Fruit fly (Drosophila melanogaster) whole organism: ENCODE measurements around the gene flw.

Experiments
- CG8478 ChIP-seq: fragments of >200 bp; optimal IDR thresholded peaks from 2 replicates; lab custom pipeline; 2018; ENCODE audit warnings: inconsistent platforms
- Dll ChIP-seq: fragments of >200 bp; optimal IDR thresholded peaks from 2 replicates; lab custom pipeline; 2017
- EcR ChIP-seq, 2 experiments: fragments of >200 bp; optimal IDR thresholded peaks; 2 replicates each; lab custom pipeline; 2017; ENCODE audit warnings: missing biosample characterization in 2 of 2, missing genetic modification characterization in 2 of 2, missing genetic modification reagents in 2 of 2
- pan ChIP-seq: fragments of >200 bp; optimal IDR thresholded peaks from 2 replicates; lab custom pipeline; 2017
- psq ChIP-seq: fragments of >200 bp; optimal IDR thresholded peaks from 2 replicates; lab custom pipeline; 2017

dm6 chrX:10432712-10433111 lies 47.0 kb downstream of the flw start, which contains the start of gene CG12640:
- no peak for TF ChIP-seq CG8478 (lab: Kevin White, UChicago)
- no peak for TF ChIP-seq Dll (lab: Kevin White, UChicago)
- TF ChIP-seq pan (lab: Kevin White, UChicago): no peak
- TF ChIP-seq psq (lab: Kevin White, UChicago): no peak
- no peak for TF ChIP-seq EcR (GFP tag; optimal IDR thresholded peaks at IDR 0.05; lab: Kevin White, UChicago)
